Worm (Caenorhabditis elegans): Measurements from ENCODE around the gene srh-169.

DNA sequence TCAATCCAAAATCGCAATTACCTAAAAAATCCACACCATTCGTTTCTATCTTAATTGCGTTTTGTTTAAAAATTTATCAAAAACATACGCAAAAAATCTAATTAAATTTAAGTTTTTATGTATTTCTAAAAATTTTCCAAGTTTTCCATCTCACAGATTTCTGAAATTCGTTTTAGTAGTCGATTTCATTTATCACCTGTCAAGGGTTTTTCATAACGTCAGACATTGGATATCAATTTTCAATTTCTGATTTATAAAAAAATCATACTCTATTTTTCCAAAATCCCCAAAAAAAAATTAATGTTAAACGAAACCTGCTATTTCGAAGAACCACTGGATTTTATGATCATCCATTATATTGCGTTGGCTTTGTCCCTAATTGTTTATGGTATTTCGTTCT, 37.5 kb upstream of the srh-169 start, which contains the start of gene srh-4:
- TF ChIP-seq ztf-4 (tag; optimal IDR thresholded peaks at IDR 0.05): no peak
- TF ChIP-seq nhr-77 (tag; optimal IDR thresholded peaks at IDR 0.05): no peak
- no peak for TF ChIP-seq ztf-1 (GFP tag; conservative IDR thresholded peaks at IDR 0.05)
- TF ChIP-seq sem-4 (tag; optimal IDR thresholded peaks at IDR 0.05): no peak
- TF ChIP-seq ZK546.5 (tag; optimal IDR thresholded peaks at IDR 0.05): no peak
- TF ChIP-seq peb-1 (tag; optimal IDR thresholded peaks at IDR 0.05): no peak
- TF ChIP-seq egl-27 (tag; optimal IDR thresholded peaks at IDR 0.05): no peak
- no peak for TF ChIP-seq lin-39 (tag; optimal IDR thresholded peaks at IDR 0.05)
- TF ChIP-seq nhr-10 (tag; optimal IDR thresholded peaks at IDR 0.05): no peak
- no peak for TF ChIP-seq unc-39 (tag; optimal IDR thresholded peaks at IDR 0.05)
- no peak for TF ChIP-seq ama-1 (optimal IDR thresholded peaks at IDR 0.05)
